Worm (Caenorhabditis elegans): Measurements from ENCODE around the gene tsct-1.

DNA sequence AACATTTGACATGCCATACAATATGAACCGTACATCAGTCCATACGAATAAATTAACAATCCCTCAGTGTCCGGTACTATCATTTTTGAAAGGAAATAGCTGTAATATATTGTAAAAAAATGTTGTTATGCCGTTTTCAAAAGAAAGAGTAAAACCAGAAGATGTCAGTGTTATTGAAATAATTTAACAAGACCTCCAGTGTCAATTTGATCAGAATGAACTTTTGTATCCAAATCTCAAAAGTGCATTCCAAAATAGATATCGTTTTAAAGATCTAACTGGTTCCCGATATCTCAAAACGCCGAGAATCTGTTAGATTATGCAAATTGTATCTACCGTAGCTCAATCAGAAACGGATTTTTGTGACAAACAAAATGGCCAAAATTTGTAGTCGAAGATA, 27.7 kb downstream of the tsct-1 start, which contains the start of gene odr-7:
- TF ChIP-seq B0310.2 (tag; optimal IDR thresholded peaks at IDR 0.05) = no peak
- TF ChIP-seq scrt-1 (GFP tag; IDR thresholded peaks at IDR 0.05) = no peak
- TF ChIP-seq pes-1 (GFP tag; IDR thresholded peaks at IDR 0.05) = no peak
- no peak for TF ChIP-seq ama-1 (optimal IDR thresholded peaks at IDR 0.05)
- TF ChIP-seq tbx-11 (GFP tag; IDR thresholded peaks at IDR 0.05) = no peak
- TF ChIP-seq ets-7 (tag; optimal IDR thresholded peaks at IDR 0.05) = no peak
- no peak for TF ChIP-seq flt-1 (GFP tag; IDR thresholded peaks at IDR 0.05)
- TF ChIP-seq hnd-1 (tag; optimal IDR thresholded peaks at IDR 0.05) = no peak
- TF ChIP-seq tbx-37 (GFP tag; conservative IDR thresholded peaks at IDR 0.05) = no peak
- no peak for TF ChIP-seq aly-1 (tag; optimal IDR thresholded peaks at IDR 0.05)
- TF ChIP-seq ceh-13 (GFP tag; optimal IDR thresholded peaks at IDR 0.05) = no peak

All from whole organism, early embryonic.